Fruit fly (Drosophila melanogaster) whole organism, wandering third instar larva: ENCODE results near the gene CG13894.
A peak's percentile ranks its signal among the peaks of the same experiment; 100 is the strongest.

Experiments used
- Abd-B ChIP-seq: fragments of >200 bp; optimal IDR thresholded peaks from 2 replicates; lab custom pipeline; 2017; ENCODE audit warnings: missing biosample characterization, missing genetic modification characterization
- CG32264 ChIP-seq: fragments of 200-800 bp; sonication (Bioruptor generic); optimal IDR thresholded peaks from 2 replicates; lab custom pipeline; 2016; ENCODE audit warnings: missing biosample characterization, missing genetic modification characterization
- CG9705 ChIP-seq: fragments of 200-800 bp; sonication (Bioruptor generic); optimal IDR thresholded peaks from 2 replicates; lab custom pipeline; 2018; ENCODE audit warnings: missing biosample characterization, mild to moderate bottlenecking, missing genetic modification characterization
- CrebA ChIP-seq: fragments of 200-800 bp; sonication (Bioruptor generic); optimal IDR thresholded peaks from 2 replicates; lab custom pipeline; 2016; ENCODE audit warnings: missing biosample characterization, mild to moderate bottlenecking, missing genetic modification characterization, borderline replicate concordance
- Dfd ChIP-seq: fragments of >200 bp; optimal IDR thresholded peaks from 2 replicates; lab custom pipeline; 2017; ENCODE audit warnings: missing biosample characterization, missing genetic modification characterization
- Dif ChIP-seq: fragments of 200-275, 200-300 bp; sonication (Bioruptor generic); optimal IDR thresholded peaks from 2 replicates; lab custom pipeline; 2018; ENCODE audit warnings: missing biosample characterization, missing genetic modification characterization; ENCODE audit not compliant: partially characterized antibody
- GATAd ChIP-seq: sonication (Bioruptor generic); optimal IDR thresholded peaks from 2 replicates; lab custom pipeline; 2016; ENCODE audit warnings: missing biosample characterization, missing genetic modification characterization
- HLH106 ChIP-seq: fragments of 200-800 bp; optimal IDR thresholded peaks from 3 replicates; lab custom pipeline; 2019; ENCODE audit warnings: missing biosample characterization, mild to moderate bottlenecking, missing genetic modification characterization, moderate library complexity
- Hnf4 ChIP-seq: fragments of 200-800 bp; sonication (Bioruptor generic); optimal IDR thresholded peaks from 2 replicates; lab custom pipeline; 2016; ENCODE audit warnings: missing biosample characterization, mild to moderate bottlenecking, missing genetic modification characterization
- Hr78 ChIP-seq: fragments of >200 bp; optimal IDR thresholded peaks from 2 replicates; lab custom pipeline; 2017; ENCODE audit warnings: missing biosample characterization, missing genetic modification characterization
- Hr83 ChIP-seq: fragments of 200-300 bp; sonication (Bioruptor generic); optimal IDR thresholded peaks from 2 replicates; lab custom pipeline; 2016; ENCODE audit warnings: missing biosample characterization, mild to moderate bottlenecking, missing genetic modification characterization, moderate library complexity; ENCODE audit not compliant: poor library complexity, severe bottlenecking
- Jra ChIP-seq: sonication (Bioruptor generic); optimal IDR thresholded peaks from 2 replicates; lab custom pipeline; 2016; ENCODE audit warnings: missing biosample characterization, missing genetic modification characterization
- Mio ChIP-seq: sonication (Bioruptor generic); optimal IDR thresholded peaks from 2 replicates; lab custom pipeline; 2016; ENCODE audit warnings: missing biosample characterization, missing genetic modification characterization
- Myc ChIP-seq: fragments of >200 bp; optimal IDR thresholded peaks from 2 replicates; lab custom pipeline; 2017
- N ChIP-seq: fragments of >200 bp; optimal IDR thresholded peaks from 2 replicates; lab custom pipeline; 2018; ENCODE audit warnings: missing biosample characterization, missing external identifiers, missing genetic modification characterization
- OdsH ChIP-seq: fragments of 200-800 bp; sonication (Bioruptor generic); optimal IDR thresholded peaks from 2 replicates; lab custom pipeline; 2016; ENCODE audit warnings: missing biosample characterization, mild to moderate bottlenecking, missing genetic modification characterization
- Rel ChIP-seq, 2 experiments: fragments of 200-800 bp; sonication (Bioruptor generic) in 1 of 2; optimal IDR thresholded peaks; 2 replicates in 1 of 2; 3 replicates in 1 of 2; lab custom pipeline; 2016 to 2019; ENCODE audit warnings: mild to moderate bottlenecking in 2 of 2, missing biosample characterization in 2 of 2, missing genetic modification characterization in 2 of 2, moderate library complexity in 1 of 2
- Sp1 ChIP-seq: fragments of 200-800 bp; sonication (Bioruptor generic); optimal IDR thresholded peaks from 3 replicates; lab custom pipeline; 2019; ENCODE audit warnings: missing biosample characterization, mild to moderate bottlenecking, missing genetic modification characterization, moderate library complexity
- Vsx2 ChIP-seq: fragments of 200-300, 225-300 bp; sonication (Bioruptor generic); optimal IDR thresholded peaks from 2 replicates; lab custom pipeline; 2018; ENCODE audit warnings: missing biosample characterization, missing genetic modification characterization; ENCODE audit not compliant: partially characterized antibody
- br ChIP-seq: fragments of 200-800 bp; sonication (Bioruptor generic); optimal IDR thresholded peaks from 2 replicates; lab custom pipeline; 2016; ENCODE audit warnings: missing biosample characterization, missing genetic modification characterization
- brk ChIP-seq: fragments of 200-800 bp; sonication (Bioruptor generic); optimal IDR thresholded peaks from 2 replicates; lab custom pipeline; 2016; ENCODE audit warnings: missing biosample characterization, mild to moderate bottlenecking, missing genetic modification characterization
- dl ChIP-seq, 2 experiments: fragments of 175-275, 200-275 bp in 1 of 2; fragments of 200-275 bp in 1 of 2; sonication (Bioruptor generic); optimal IDR thresholded peaks; lab custom pipeline; 2018; ENCODE audit warnings: mild to moderate bottlenecking in 2 of 2, missing biosample characterization in 2 of 2, missing genetic modification characterization in 2 of 2, moderate library complexity in 2 of 2; ENCODE audit not compliant: partially characterized antibody in 2 of 2, insufficient read depth in 1 of 2
- dmrt93B ChIP-seq: fragments of 200-800 bp; sonication (Bioruptor generic); optimal IDR thresholded peaks from 2 replicates; lab custom pipeline; 2018; ENCODE audit warnings: missing biosample characterization, mild to moderate bottlenecking, missing genetic modification characterization
- dsf ChIP-seq: sonication (Bioruptor generic); optimal IDR thresholded peaks from 2 replicates; lab custom pipeline; 2016; ENCODE audit warnings: missing biosample characterization, missing genetic modification characterization, borderline replicate concordance
- ey ChIP-seq: fragments of 200-800 bp; sonication (Bioruptor generic); optimal IDR thresholded peaks from 2 replicates; lab custom pipeline; 2016; ENCODE audit warnings: missing biosample characterization, missing genetic modification characterization
- foxo ChIP-seq, 2 experiments: fragments of 200-800 bp; sonication (Bioruptor generic); optimal IDR thresholded peaks; 2 replicates in 1 of 2; 3 replicates in 1 of 2; lab custom pipeline; 2016 to 2017; ENCODE audit warnings: missing biosample characterization in 2 of 2, missing genetic modification characterization in 2 of 2
- fru ChIP-seq: fragments of 200-800 bp; sonication (Bioruptor generic); optimal IDR thresholded peaks from 3 replicates; lab custom pipeline; 2016; ENCODE audit warnings: missing biosample characterization, mild to moderate bottlenecking, missing genetic modification characterization
- h ChIP-seq: fragments of 200-800 bp; sonication (Bioruptor generic); optimal IDR thresholded peaks from 3 replicates; lab custom pipeline; 2016; ENCODE audit warnings: missing biosample characterization, mild to moderate bottlenecking, missing genetic modification characterization
- jim ChIP-seq: fragments of 175-275, 200-325 bp; sonication (Bioruptor generic); optimal IDR thresholded peaks from 2 replicates; lab custom pipeline; 2016; ENCODE audit warnings: missing biosample characterization, mild to moderate bottlenecking, missing genetic modification characterization
- lola ChIP-seq: fragments of >200 bp; optimal IDR thresholded peaks from 2 replicates; lab custom pipeline; 2017; ENCODE audit warnings: missing biosample characterization, missing genetic modification characterization
- pan ChIP-seq: fragments of >200 bp; optimal IDR thresholded peaks from 2 replicates; lab custom pipeline; 2017
- psq ChIP-seq: fragments of 200-800 bp; sonication (Bioruptor generic); optimal IDR thresholded peaks from 3 replicates; lab custom pipeline; 2017; ENCODE audit warnings: missing biosample characterization, mild to moderate bottlenecking, missing genetic modification characterization, moderate library complexity
- rgr ChIP-seq: fragments of 200-800 bp; sonication (Bioruptor generic); optimal IDR thresholded peaks from 3 replicates; lab custom pipeline; 2016; ENCODE audit warnings: missing biosample characterization, mild to moderate bottlenecking, missing genetic modification characterization
- sage ChIP-seq: fragments of 200-800 bp; sonication (Bioruptor generic); optimal IDR thresholded peaks from 2 replicates; lab custom pipeline; 2016; ENCODE audit warnings: missing biosample characterization, mild to moderate bottlenecking, missing genetic modification characterization
- sv ChIP-seq: fragments of 200-800 bp; sonication (Bioruptor generic); optimal IDR thresholded peaks from 3 replicates; lab custom pipeline; 2016; ENCODE audit warnings: missing biosample characterization, missing genetic modification characterization
- tai ChIP-seq: sonication (Bioruptor generic); optimal IDR thresholded peaks from 2 replicates; lab custom pipeline; 2016; ENCODE audit warnings: missing biosample characterization, missing genetic modification characterization
- usp ChIP-seq: fragments of >200 bp; optimal IDR thresholded peaks from 2 replicates; lab custom pipeline; 2017; ENCODE audit warnings: missing biosample characterization, missing genetic modification characterization
- woc ChIP-seq: sonication (Bioruptor generic); optimal IDR thresholded peaks from 2 replicates; lab custom pipeline; 2016; ENCODE audit warnings: missing biosample characterization, mild to moderate bottlenecking, missing genetic modification characterization

The CG13894 gene

dm6 chr3L:745222-745942 lies 46.4 kb upstream of the CG13894 start:
- TF ChIP-seq h (GFP tag; lab: Kevin White, UChicago): peak; percentile 51
- TF ChIP-seq HLH106 (tag; lab: Kevin White, UChicago): peak; percentile 35
- no peak for TF ChIP-seq br (GFP tag; lab: Kevin White, UChicago)
- no peak for TF ChIP-seq jim
- TF ChIP-seq rgr (GFP tag; lab: Kevin White, UChicago): peak; percentile 38
- no peak for TF ChIP-seq N
- TF ChIP-seq CG32264 (GFP tag; lab: Kevin White, UChicago): no peak
- TF ChIP-seq sage (GFP tag; lab: Kevin White, UChicago): no peak
- no peak for TF ChIP-seq usp
- no peak for TF ChIP-seq Dfd (GFP tag; lab: Kevin White, UChicago)
- TF ChIP-seq CG9705 (GFP tag; lab: Kevin White, UChicago): no peak
- TF ChIP-seq brk (GFP tag; lab: Kevin White, UChicago): no peak
- TF ChIP-seq OdsH (GFP tag; lab: Kevin White, UChicago): peak; percentile 39
- TF ChIP-seq Vsx2 (GFP tag; lab: Kevin White, UChicago): no peak
- TF ChIP-seq GATAd (GFP tag; lab: Kevin White, UChicago): no peak
- TF ChIP-seq tai (GFP tag; lab: Kevin White, UChicago): peak; percentile 40
- no peak for TF ChIP-seq dsf (GFP tag; lab: Kevin White, UChicago)
- TF ChIP-seq Hr83 (GFP tag; lab: Kevin White, UChicago): no peak
- TF ChIP-seq dl (GFP tag; optimal IDR thresholded peaks at IDR 0.05; lab: Kevin White, UChicago; ENCODE audit: insufficient read depth in 1 of 2, partially characterized antibody in 2 of 2): no peak
- TF ChIP-seq dmrt93B (GFP tag; lab: Kevin White, UChicago): no peak
- no peak for TF ChIP-seq Myc (lab: Kevin White, UChicago)
- TF ChIP-seq Hr78 (GFP tag; lab: Kevin White, UChicago): no peak
- no peak for TF ChIP-seq Jra (GFP tag; lab: Kevin White, UChicago)
- no peak for TF ChIP-seq lola
- TF ChIP-seq ey (GFP tag; lab: Kevin White, UChicago): peak; percentile 34
- TF ChIP-seq CrebA (GFP tag; lab: Kevin White, UChicago): no peak
- peak; percentile 6 for TF ChIP-seq psq (GFP tag; lab: Kevin White, UChicago)
- peak; percentile 21 for TF ChIP-seq Hnf4 (GFP tag; lab: Kevin White, UChicago)
- TF ChIP-seq Mio (GFP tag; lab: Kevin White, UChicago): no peak
- no peak for TF ChIP-seq pan (lab: Kevin White, UChicago)
- peak; percentile 36 for TF ChIP-seq woc
- TF ChIP-seq Rel (GFP tag; optimal IDR thresholded peaks at IDR 0.05; lab: Kevin White, UChicago): no peak
- no peak for TF ChIP-seq Rel (tag; optimal IDR thresholded peaks at IDR 0.05; lab: Kevin White, UChicago)
- peak; percentile 19 for TF ChIP-seq sv
- TF ChIP-seq Abd-B (GFP tag; lab: Kevin White, UChicago): no peak
- TF ChIP-seq Dif (GFP tag; lab: Kevin White, UChicago): no peak
- peak; percentile 33 for TF ChIP-seq Sp1 (GFP tag; lab: Kevin White, UChicago)
- TF ChIP-seq foxo (GFP tag; optimal IDR thresholded peaks at IDR 0.05; lab: Kevin White, UChicago): peak in 1 of 2 experiments; percentile 43
- peak; percentile 41 for TF ChIP-seq fru (GFP tag; lab: Kevin White, UChicago)

dm6 chr3L:744290-744804 lies 45.4 kb upstream of the CG13894 start:
- no peak for TF ChIP-seq sv
- TF ChIP-seq br (GFP tag; lab: Kevin White, UChicago): no peak
- TF ChIP-seq rgr (GFP tag; lab: Kevin White, UChicago): no peak
- TF ChIP-seq OdsH (GFP tag; lab: Kevin White, UChicago): no peak
- no peak for TF ChIP-seq woc
- no peak for TF ChIP-seq jim
- TF ChIP-seq, all 38 proteins: peak for 0
